Worm (Caenorhabditis elegans) whole organism, early embryonic: Measurements from ENCODE around the gene gcy-34.

Source experiments
- B0310.2 ChIP-seq: sonication (generic microtip); optimal IDR thresholded peaks from 2 replicates; lab custom pipeline; 2016; ENCODE audit warnings: mild to moderate bottlenecking, missing genetic modification characterization, missing compliant biosample characterization
- F13C5.2 ChIP-seq: sonication (generic microtip); optimal IDR thresholded peaks from 2 replicates; lab custom pipeline; 2017; ENCODE audit warnings: mild to moderate bottlenecking, missing genetic modification characterization, inconsistent platforms, missing compliant biosample characterization
- aly-1 ChIP-seq: sonication (generic microtip); optimal IDR thresholded peaks from 2 replicates; lab custom pipeline; 2016; ENCODE audit warnings: missing genetic modification characterization, missing compliant biosample characterization
- ama-1 ChIP-seq: fragments of 150-350 bp; optimal IDR thresholded peaks from 2 replicates; lab custom pipeline; 2014
- ceh-13 ChIP-seq: fragments of 200-800 bp; sonication (Bioruptor generic); optimal IDR thresholded peaks from 2 replicates; lab custom pipeline; 2018; ENCODE audit warnings: mild to moderate bottlenecking, missing genetic modification characterization, missing compliant biosample characterization
- ceh-36 ChIP-seq: sonication (generic microtip); optimal IDR thresholded peaks from 2 replicates; lab custom pipeline; 2016; ENCODE audit warnings: missing genetic modification characterization, inconsistent platforms, missing compliant biosample characterization
- ets-7 ChIP-seq: sonication (generic microtip); optimal IDR thresholded peaks from 2 replicates; lab custom pipeline; 2016; ENCODE audit warnings: missing genotype, missing genetic modification characterization, missing compliant biosample characterization
- flt-1 ChIP-seq: fragments of 200-800 bp; sonication (Bioruptor generic); IDR thresholded peaks from 2 replicates; pipeline ENCODE4 v1.3.6; 2022; ENCODE audit warnings: missing genetic modification characterization, missing compliant biosample characterization
- hmbx-1 ChIP-seq: sonication (generic microtip); optimal IDR thresholded peaks from 2 replicates; lab custom pipeline; 2016; ENCODE audit warnings: mild to moderate bottlenecking, missing genetic modification characterization, missing compliant biosample characterization
- hmg-4 ChIP-seq: fragments of 200-800 bp; sonication (Bioruptor generic); optimal IDR thresholded peaks from 2 replicates; lab custom pipeline; 2018; ENCODE audit warnings: mild to moderate bottlenecking, missing genetic modification characterization, missing compliant biosample characterization
- hnd-1 ChIP-seq: sonication (generic microtip); optimal IDR thresholded peaks from 2 replicates; lab custom pipeline; 2016; ENCODE audit warnings: missing genetic modification characterization, missing compliant biosample characterization
- pes-1 ChIP-seq: fragments of 200-800 bp; sonication (Bioruptor generic); IDR thresholded peaks from 2 replicates; pipeline ENCODE4 v1.3.6; 2022; ENCODE audit warnings: missing genetic modification reagents, missing genetic modification characterization, missing compliant biosample characterization
- scrt-1 ChIP-seq: fragments of 200-800 bp; sonication (Bioruptor generic); IDR thresholded peaks from 2 replicates; pipeline ENCODE4 v1.3.6; 2022; ENCODE audit warnings: missing genetic modification characterization, missing compliant biosample characterization
- sea-1 ChIP-seq: fragments of 200-800 bp; sonication (Bioruptor generic); conservative IDR thresholded peaks from 2 replicates; pipeline ENCODE4 v1.3.6; 2022; ENCODE audit warnings: missing genetic modification characterization, missing compliant biosample characterization
- tbx-11 ChIP-seq: fragments of 200-800 bp; sonication (Bioruptor generic); IDR thresholded peaks from 2 replicates; pipeline ENCODE4 v1.3.6; 2022; ENCODE audit warnings: missing genetic modification characterization, missing compliant biosample characterization
- tbx-37 ChIP-seq: fragments of 200-800 bp; sonication (Bioruptor generic); conservative IDR thresholded peaks from 2 replicates; pipeline ENCODE4 v1.3.6; 2022; ENCODE audit warnings: missing genetic modification reagents, missing genetic modification characterization, missing compliant biosample characterization
- tra-4 ChIP-seq: sonication (generic microtip); optimal IDR thresholded peaks from 2 replicates; lab custom pipeline; 2017; ENCODE audit warnings: missing genetic modification characterization, missing compliant biosample characterization

Gene gcy-34

ce11 chrV:13366488-13366887 is 19.2 kb downstream of the gcy-34 start:
- TF ChIP-seq tbx-11 (no peak), pes-1 (GFP tag; lab: Robert Waterston, UW) (no peak), hmbx-1 (tag; lab: Kevin White, UChicago) (no peak), ama-1 (lab: Kevin White, UChicago) (no peak), sea-1 (no peak), tra-4 (tag; lab: Kevin White, UChicago) (no peak)

- TF ChIP-seq ama-1 (lab: Kevin White, UChicago) (no peak), hnd-1 (tag; lab: Kevin White, UChicago) (no peak), scrt-1 (GFP tag; lab: Robert Waterston, UW) (no peak), tra-4 (tag; lab: Kevin White, UChicago) (no peak), ceh-13 (GFP tag; lab: Kevin White, UChicago) (no peak), flt-1 (GFP tag; lab: Robert Waterston, UW) (no peak)
These were observed 21.5 kb downstream of the gcy-34 start for ce11 chrV:13364227-13364626.

DNA sequence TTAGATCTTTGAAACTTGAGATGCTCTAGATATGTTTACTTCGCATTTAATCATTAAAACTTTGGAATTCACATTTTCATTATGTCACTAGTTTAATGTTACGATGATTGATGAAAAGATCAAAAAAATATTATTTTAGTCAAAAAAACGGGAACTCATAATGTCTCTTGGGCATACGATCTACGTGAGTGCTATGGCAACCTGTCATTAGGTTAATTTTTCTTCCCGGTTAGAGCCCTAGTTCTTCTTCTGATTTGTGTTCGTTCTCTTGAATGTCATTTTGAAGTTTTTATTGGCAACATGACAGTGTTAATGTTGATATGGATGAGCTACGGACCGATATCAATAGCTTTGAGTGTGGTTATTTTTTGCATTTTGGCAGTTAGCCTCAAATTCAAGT is 22.3 kb downstream of the gcy-34 start, which contains the start of gene srg-46:
Gene srg-46 (plus strand): TSS at position 301 of the 400 bp plus-strand sequence.
- TF ChIP-seq tra-4 (tag; lab: Kevin White, UChicago) (no peak), ama-1 (lab: Kevin White, UChicago) (no peak), ceh-36 (no peak), aly-1 (tag; lab: Kevin White, UChicago) (no peak), tbx-11 (no peak), F13C5.2 (tag; lab: Kevin White, UChicago) (no peak), hnd-1 (tag; lab: Kevin White, UChicago) (no peak), hmg-4 (no peak), ets-7 (tag; lab: Kevin White, UChicago) (no peak), B0310.2 (tag; lab: Kevin White, UChicago) (no peak), scrt-1 (GFP tag; lab: Robert Waterston, UW) (no peak), sea-1 (no peak), ceh-13 (GFP tag; lab: Kevin White, UChicago) (no peak), hmbx-1 (tag; lab: Kevin White, UChicago) (no peak), tbx-37 (GFP tag; lab: Robert Waterston, UW) (no peak), pes-1 (GFP tag; lab: Robert Waterston, UW) (no peak), flt-1 (GFP tag; lab: Robert Waterston, UW) (no peak)

- TF ChIP-seq tra-4 (tag; lab: Kevin White, UChicago) (no peak), flt-1 (GFP tag; lab: Robert Waterston, UW) (no peak), ceh-36 (no peak), ceh-13 (GFP tag; lab: Kevin White, UChicago) (no peak), F13C5.2 (tag; lab: Kevin White, UChicago) (no peak), tbx-11 (no peak), B0310.2 (tag; lab: Kevin White, UChicago) (no peak), aly-1 (tag; lab: Kevin White, UChicago) (no peak), hmbx-1 (tag; lab: Kevin White, UChicago) (no peak)
These were observed 25.4 kb downstream of the gcy-34 start, which contains the start of gene F32H5.4 for ce11 chrV:13360254-13360653. TSS of gene F32H5.4 (plus strand) at chrV:13360554.

ce11 chrV:13358823-13359592 is 26.7 kb downstream of the gcy-34 start, which contains the start of gene F32H5.3:
TSS of gene F32H5.3 (plus strand) at chrV:13359335.
- TF ChIP-seq ceh-13 (GFP tag; lab: Kevin White, UChicago) (no peak), F13C5.2 (tag; lab: Kevin White, UChicago) (no peak), tbx-37 (GFP tag; lab: Robert Waterston, UW) (no peak), ama-1 (lab: Kevin White, UChicago) (no peak), ets-7 (tag; lab: Kevin White, UChicago) (no peak), hmg-4 (no peak), tra-4 (tag; lab: Kevin White, UChicago) (no peak), ceh-36 (no peak), tbx-11 (no peak), aly-1 (tag; lab: Kevin White, UChicago) (no peak), scrt-1 (GFP tag; lab: Robert Waterston, UW) (no peak), hnd-1 (tag; lab: Kevin White, UChicago) (no peak), flt-1 (GFP tag; lab: Robert Waterston, UW) (no peak), sea-1 (no peak), B0310.2 (tag; lab: Kevin White, UChicago) (no peak), hmbx-1 (tag; lab: Kevin White, UChicago) (no peak), pes-1 (GFP tag; lab: Robert Waterston, UW) (no peak)

DNA sequence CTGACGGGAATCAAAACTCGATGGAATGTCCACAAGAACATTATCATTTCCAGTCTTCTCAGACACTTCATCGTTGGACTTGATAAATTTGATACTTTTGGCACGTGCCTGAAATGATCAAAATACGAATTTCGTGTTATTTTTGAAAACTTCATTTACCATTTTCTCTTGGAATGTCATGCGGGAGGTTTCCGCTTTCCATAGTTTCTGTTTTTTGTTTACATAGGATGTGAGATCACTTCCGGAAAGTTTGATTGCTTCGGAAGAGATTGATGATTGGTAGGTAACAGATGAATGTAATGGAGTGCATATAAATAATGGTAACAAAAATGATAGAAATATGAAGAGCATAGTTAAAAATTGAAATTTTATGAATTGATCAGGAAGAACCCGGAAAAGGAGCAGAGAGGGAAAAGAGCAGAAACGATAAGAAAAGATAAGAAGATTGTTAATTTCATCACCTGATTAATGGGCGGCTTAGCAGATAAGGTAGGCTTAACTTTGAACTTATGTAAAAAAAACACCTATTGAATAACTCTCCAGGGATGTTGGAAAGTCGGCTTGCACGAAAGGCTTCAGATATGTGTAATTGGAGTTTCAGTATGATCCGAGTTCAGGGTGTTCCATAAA is 27.9 kb downstream of the gcy-34 start, which contains the start of gene F32H5.1:
Gene F32H5.1 (minus strand): TSS at position 386 of the 630 bp plus-strand sequence.
- no peak for TF ChIP-seq B0310.2 (tag; lab: Kevin White, UChicago)
- TF ChIP-seq ceh-13 (GFP tag; lab: Kevin White, UChicago): no peak
- TF ChIP-seq hmg-4: no peak
- no peak for TF ChIP-seq sea-1
- TF ChIP-seq ama-1 (lab: Kevin White, UChicago): no peak
- TF ChIP-seq F13C5.2 (tag; lab: Kevin White, UChicago): no peak

- TF ChIP-seq flt-1 (GFP tag; lab: Robert Waterston, UW): no peak
- no peak for TF ChIP-seq sea-1
These were observed 29.5 kb downstream of the gcy-34 start for ce11 chrV:13356210-13356609.
